Fruit fly (Drosophila melanogaster): ENCODE data around the gene tzn.
A peak's percentile ranks its signal among the peaks of the same experiment; 100 is the strongest.

- TF ChIP-seq CG15710 (tag; optimal IDR thresholded peaks at IDR 0.05) (no peak), CG8301 (tag; optimal IDR thresholded peaks at IDR 0.05) (no peak), rn (GFP tag; IDR thresholded peaks at IDR 0.05) (no peak), Pif1B (GFP tag; optimal IDR thresholded peaks at IDR 0.05) (peak; percentile 24), CG8159 (tag; optimal IDR thresholded peaks at IDR 0.05) (no peak), CG9948 (tag; optimal IDR thresholded peaks at IDR 0.05) (no peak), Ets98B (GFP tag; IDR thresholded peaks at IDR 0.05) (no peak), CG10348 (GFP tag; IDR thresholded peaks at IDR 0.05) (no peak), CG17806 (tag; optimal IDR thresholded peaks at IDR 0.05) (no peak)
Measured at dm6 chr3L:20769350-20769749, 29.1 kb upstream of the tzn start, which contains the start of the genes CG4074 and CG4186.
